Worm (Caenorhabditis elegans) whole organism, early embryonic: ENCODE results near the gene cec-1.

ENCODE experiments used
- aly-1 ChIP-seq: sonication (generic microtip); optimal IDR thresholded peaks from 2 replicates; lab custom pipeline; 2016; ENCODE audit warnings: missing genetic modification characterization, missing compliant biosample characterization
- ama-1 ChIP-seq: fragments of 150-350 bp; optimal IDR thresholded peaks from 2 replicates; lab custom pipeline; 2014

ce11 chrIII:8425076-8425475, 1.1 kb upstream of the cec-1 start:
- TF ChIP-seq ama-1 (lab: Kevin White, UChicago) (no peak), aly-1 (tag; lab: Kevin White, UChicago) (no peak)
